Worm (Caenorhabditis elegans) whole organism, young adult: Measurements from ENCODE around the gene twk-5.
"Not testable (repeated sequence)": the region's sequence is repeated elsewhere in the genome, so short reads cannot be mapped to it uniquely, and the experiment has no call there.

Experiments used
- B0336.3 ChIP-seq: fragments of 200-800 bp; sonication (Bioruptor generic); IDR thresholded peaks from 2 replicates; pipeline ENCODE4 v1.3.6; 2022; ENCODE audit warnings: missing genetic modification characterization, missing compliant biosample characterization
- C06A6.2 ChIP-seq: fragments of 200-800 bp; sonication (Bioruptor generic); conservative IDR thresholded peaks from 2 replicates; pipeline ENCODE4 v1.3.6; 2022; ENCODE audit warnings: missing genetic modification characterization, missing compliant biosample characterization
- F37B4.10 ChIP-seq: fragments of 200-800 bp; sonication (Bioruptor generic); IDR thresholded peaks from 2 replicates; pipeline ENCODE4 v1.3.6; 2022; ENCODE audit warnings: missing genetic modification characterization, missing compliant biosample characterization
- F49E8.2 ChIP-seq: sonication (generic microtip); optimal IDR thresholded peaks from 3 replicates; lab custom pipeline; 2017; ENCODE audit warnings: missing genetic modification characterization, mild to moderate bottlenecking, missing compliant biosample characterization, antibody characterized with exemption, moderate library complexity; ENCODE audit not compliant: insufficient read depth
- K11D2.4 ChIP-seq: fragments of 200-800 bp; sonication (Bioruptor generic); IDR thresholded peaks from 2 replicates; pipeline ENCODE4 v1.3.6; 2022; ENCODE audit warnings: missing genetic modification reagents, missing genetic modification characterization, missing compliant biosample characterization
- K12H6.12 ChIP-seq: fragments of 200-800 bp; sonication (Bioruptor generic); optimal IDR thresholded peaks from 2 replicates; lab custom pipeline; 2018; ENCODE audit warnings: mild to moderate bottlenecking, missing genetic modification characterization, missing compliant biosample characterization
- Y53F4B.3 ChIP-seq: fragments of 200-800 bp; sonication (Bioruptor generic); IDR thresholded peaks from 2 replicates; pipeline ENCODE4 v1.3.6; 2022; ENCODE audit warnings: missing genetic modification reagents, missing genetic modification characterization, missing compliant biosample characterization
- aptf-3 ChIP-seq: fragments of 200-800 bp; sonication (Bioruptor generic); IDR thresholded peaks from 2 replicates; pipeline ENCODE4 v1.3.6; 2022; ENCODE audit warnings: missing genetic modification characterization, missing compliant biosample characterization
- atf-7 ChIP-seq: sonication (generic microtip); optimal IDR thresholded peaks from 2 replicates; lab custom pipeline; 2017; ENCODE audit warnings: mild to moderate bottlenecking, missing genetic modification characterization, missing compliant biosample characterization
- attf-3 ChIP-seq: fragments of 200-800 bp; sonication (Bioruptor generic); conservative IDR thresholded peaks from 2 replicates; pipeline ENCODE4 v1.3.6; 2022; ENCODE audit warnings: missing genetic modification reagents, missing genetic modification characterization, missing compliant biosample characterization
- attf-5 ChIP-seq: fragments of 200-800 bp; sonication (Bioruptor generic); optimal IDR thresholded peaks from 2 replicates; lab custom pipeline; 2018; ENCODE audit warnings: mild to moderate bottlenecking, missing genetic modification characterization, missing compliant biosample characterization
- ccch-3 ChIP-seq: fragments of 200-800 bp; sonication (Bioruptor generic); optimal IDR thresholded peaks from 2 replicates; lab custom pipeline; 2018; ENCODE audit warnings: mild to moderate bottlenecking, missing genetic modification characterization, missing compliant biosample characterization
- ceh-27 ChIP-seq: fragments of 200-800 bp; sonication (Bioruptor generic); optimal IDR thresholded peaks from 2 replicates; lab custom pipeline; 2018; ENCODE audit warnings: mild to moderate bottlenecking, missing genetic modification characterization, moderate library complexity, missing compliant biosample characterization
- ceh-40 ChIP-seq: fragments of 200-800 bp; sonication (Bioruptor generic); IDR thresholded peaks from 2 replicates; pipeline ENCODE4 v1.3.6; 2022; ENCODE audit warnings: missing genetic modification characterization, missing compliant biosample characterization
- ceh-58 ChIP-seq: fragments of 200-800 bp; sonication (Bioruptor generic); IDR thresholded peaks from 2 replicates; pipeline ENCODE4 v1.3.6; 2022; ENCODE audit warnings: missing genetic modification characterization, missing compliant biosample characterization
- die-1 ChIP-seq: sonication (generic microtip); optimal IDR thresholded peaks from 2 replicates; lab custom pipeline; 2016; ENCODE audit warnings: missing genotype, mild to moderate bottlenecking, missing genetic modification characterization, missing compliant biosample characterization
- dpl-1 ChIP-seq: fragments of 150-350 bp; optimal IDR thresholded peaks from 2 replicates; lab custom pipeline; 2014; ENCODE audit warnings: missing biosample characterization, missing genetic modification reagents, missing genetic modification characterization
- egl-18 ChIP-seq: fragments of 200-800 bp; sonication (Bioruptor generic); IDR thresholded peaks from 2 replicates; pipeline ENCODE4 v1.3.6; 2022; ENCODE audit warnings: missing genetic modification reagents, missing genetic modification characterization, missing compliant biosample characterization
- egl-44 ChIP-seq: fragments of 200-800 bp; sonication (Bioruptor generic); IDR thresholded peaks from 2 replicates; pipeline ENCODE4 v1.3.6; 2022; ENCODE audit warnings: missing genetic modification reagents, missing genetic modification characterization, missing compliant biosample characterization
- egrh-3 ChIP-seq: fragments of 200-800 bp; sonication (Bioruptor generic); IDR thresholded peaks from 2 replicates; pipeline ENCODE4 v1.3.6; 2022; ENCODE audit warnings: missing genetic modification reagents, missing genetic modification characterization, missing compliant biosample characterization
- hlh-12 ChIP-seq: sonication (generic microtip); optimal IDR thresholded peaks from 2 replicates; lab custom pipeline; 2016; ENCODE audit warnings: missing genetic modification characterization, missing compliant biosample characterization
- hmg-20 ChIP-seq: fragments of 200-800 bp; sonication (Bioruptor generic); IDR thresholded peaks from 2 replicates; pipeline ENCODE4 v1.3.6; 2022; ENCODE audit warnings: missing genetic modification reagents, missing genetic modification characterization, missing compliant biosample characterization
- hrde-1 ChIP-seq: sonication (generic microtip); optimal IDR thresholded peaks from 2 replicates; lab custom pipeline; 2016; ENCODE audit warnings: missing genetic modification characterization, mild to moderate bottlenecking, missing compliant biosample characterization, moderate library complexity, missing genotype, missing genetic modification reagents, borderline replicate concordance
- let-526 ChIP-seq: fragments of 200-800 bp; sonication (Bioruptor generic); IDR thresholded peaks from 2 replicates; pipeline ENCODE4 v1.3.6; 2022; ENCODE audit warnings: missing genetic modification reagents, missing genetic modification characterization, missing compliant biosample characterization
- let-607 ChIP-seq, 2 experiments: fragments of 200-800 bp in 1 of 2; sonication (Bioruptor generic) in 1 of 2; sonication (generic microtip) in 1 of 2; optimal IDR thresholded peaks; 2 replicates each; lab custom pipeline; 2016 to 2018; ENCODE audit warnings: mild to moderate bottlenecking in 2 of 2, missing compliant biosample characterization in 2 of 2, missing genetic modification characterization in 2 of 2, moderate library complexity in 2 of 2, missing genotype in 1 of 2
- lir-1 ChIP-seq: fragments of 200-800 bp; sonication (Bioruptor generic); conservative IDR thresholded peaks from 2 replicates; pipeline ENCODE4 v1.3.6; 2022; ENCODE audit warnings: missing genetic modification reagents, missing genetic modification characterization, missing compliant biosample characterization
- lsl-1 ChIP-seq: fragments of 200-800 bp; sonication (Bioruptor generic); optimal IDR thresholded peaks from 2 replicates; lab custom pipeline; 2018; ENCODE audit warnings: mild to moderate bottlenecking, missing genetic modification characterization, moderate library complexity, missing compliant biosample characterization
- madf-3 ChIP-seq: fragments of 200-800 bp; sonication (Bioruptor generic); IDR thresholded peaks from 2 replicates; pipeline ENCODE4 v1.3.6; 2022; ENCODE audit warnings: missing genetic modification reagents, missing genetic modification characterization, missing compliant biosample characterization
- madf-6 ChIP-seq: fragments of 200-800 bp; sonication (Bioruptor generic); IDR thresholded peaks from 2 replicates; pipeline ENCODE4 v1.3.6; 2022; ENCODE audit warnings: missing genetic modification reagents, missing genetic modification characterization, missing compliant biosample characterization
- madf-8 ChIP-seq: fragments of 200-800 bp; sonication (Bioruptor generic); conservative IDR thresholded peaks from 2 replicates; pipeline ENCODE4 v1.3.6; 2022; ENCODE audit warnings: missing genetic modification reagents, missing genetic modification characterization, missing compliant biosample characterization
- nfyb-1 ChIP-seq: fragments of 200-800 bp; sonication (Bioruptor generic); IDR thresholded peaks from 2 replicates; pipeline ENCODE4 v1.3.6; 2022; ENCODE audit warnings: missing genetic modification reagents, missing genetic modification characterization, missing compliant biosample characterization
- nhr-80 ChIP-seq: sonication (generic microtip); optimal IDR thresholded peaks from 2 replicates; lab custom pipeline; 2016; ENCODE audit warnings: missing genetic modification characterization, missing compliant biosample characterization
- nhr-90 ChIP-seq: sonication (generic microtip); optimal IDR thresholded peaks from 2 replicates; lab custom pipeline; 2016; ENCODE audit warnings: missing genotype, mild to moderate bottlenecking, missing genetic modification characterization, missing compliant biosample characterization
- pbrm-1 ChIP-seq: fragments of 200-800 bp; sonication (Bioruptor generic); IDR thresholded peaks from 2 replicates; pipeline ENCODE4 v1.3.6; 2022; ENCODE audit warnings: missing genetic modification reagents, missing genetic modification characterization, missing compliant biosample characterization
- pha-4 ChIP-seq: fragments of 150-350 bp; sonication (generic microtip); optimal IDR thresholded peaks from 2 replicates; lab custom pipeline; 2014; ENCODE audit warnings: missing biosample characterization, missing genetic modification reagents, missing genetic modification characterization
- rcor-1 ChIP-seq: fragments of 200-800 bp; sonication (Bioruptor generic); IDR thresholded peaks from 2 replicates; pipeline ENCODE4 v1.3.6; 2022; ENCODE audit warnings: missing genetic modification reagents, missing genetic modification characterization, missing compliant biosample characterization
- snpc-1.1 ChIP-seq: sonication (generic microtip); optimal IDR thresholded peaks from 2 replicates; lab custom pipeline; 2017; ENCODE audit warnings: missing genetic modification characterization, mild to moderate bottlenecking, missing compliant biosample characterization, antibody characterized with exemption, moderate library complexity, missing genotype, missing genetic modification reagents; ENCODE audit not compliant: insufficient read depth
- snpc-4 ChIP-seq, 5 experiments: fragments of 150-350 bp in 1 of 5; sonication (generic microtip) in 4 of 5; optimal IDR thresholded peaks; 2 replicates each; lab custom pipeline; 2014 to 2018; ENCODE audit warnings: missing genetic modification characterization in 5 of 5, missing biosample characterization in 3 of 5, antibody characterized with exemption in 2 of 5, mild to moderate bottlenecking in 2 of 5, missing compliant biosample characterization in 2 of 5, missing genotype in 2 of 5, moderate library complexity in 2 of 5, missing genetic modification reagents in 1 of 5
- somi-1 ChIP-seq: fragments of 200-800 bp; sonication (Bioruptor generic); optimal IDR thresholded peaks from 2 replicates; lab custom pipeline; 2018; ENCODE audit warnings: mild to moderate bottlenecking, missing genetic modification characterization, missing compliant biosample characterization
- tlf-1 ChIP-seq: fragments of 200-800 bp; sonication (Bioruptor generic); optimal IDR thresholded peaks from 2 replicates; lab custom pipeline; 2018; ENCODE audit warnings: mild to moderate bottlenecking, missing genetic modification characterization, missing compliant biosample characterization
- zim-3 ChIP-seq: sonication (generic microtip); optimal IDR thresholded peaks from 2 replicates; lab custom pipeline; 2017; ENCODE audit warnings: mild to moderate bottlenecking, missing genetic modification characterization, moderate library complexity, missing compliant biosample characterization
- ztf-18 ChIP-seq: sonication (generic microtip); optimal IDR thresholded peaks from 2 replicates; lab custom pipeline; 2016; ENCODE audit warnings: missing genotype, mild to moderate bottlenecking, missing genetic modification characterization, missing compliant biosample characterization
- ztf-26 ChIP-seq: sonication (generic microtip); optimal IDR thresholded peaks from 2 replicates; lab custom pipeline; 2017; ENCODE audit warnings: missing genetic modification characterization, missing compliant biosample characterization

The twk-5 gene

ce11 chrII:11485200-11485599 is at the start of gene twk-5:
Gene twk-5, minus strand, starts transcription at chrII:11485300.
- TF ChIP-seq die-1 (tag; lab: Kevin White, UChicago): no peak
- no peak for TF ChIP-seq egl-44 (GFP tag; lab: Robert Waterston, UW)
- TF ChIP-seq pha-4 (tag; lab: Kevin White, UChicago): no peak
- no peak for TF ChIP-seq C06A6.2 (GFP tag; lab: Robert Waterston, UW)
- TF ChIP-seq hlh-12 (tag; lab: Kevin White, UChicago): no peak
- no peak for TF ChIP-seq tlf-1 (GFP tag; lab: Kevin White, UChicago)
- no peak for TF ChIP-seq madf-8 (GFP tag; lab: Robert Waterston, UW)
- no peak for TF ChIP-seq somi-1 (GFP tag; lab: Kevin White, UChicago)
- TF ChIP-seq ztf-18 (tag; lab: Kevin White, UChicago): no peak
- no peak for TF ChIP-seq B0336.3 (GFP tag; lab: Robert Waterston, UW)
- TF ChIP-seq lir-1 (GFP tag; lab: Robert Waterston, UW): no peak
- TF ChIP-seq hmg-20 (GFP tag; lab: Robert Waterston, UW): no peak
- no peak for TF ChIP-seq snpc-1.1 (tag; lab: Kevin White, UChicago)

ce11 chrII:11534429-11535099 is 49.5 kb upstream of the twk-5 start, which contains the start of gene Y62F5A.12:
Gene Y62F5A.12, minus strand, starts transcription at chrII:11534479.
- TF ChIP-seq nfyb-1 (GFP tag; lab: Robert Waterston, UW) (peak; percentile 94), let-607 (tag; optimal IDR thresholded peaks at IDR 0.05; lab: Kevin White, UChicago) (peak in 1 of 2 experiments; percentile 58), die-1 (tag; lab: Kevin White, UChicago) (peak; percentile 37), nhr-80 (tag; lab: Kevin White, UChicago) (peak; percentile 61), nhr-90 (peak; percentile 14), lir-1 (GFP tag; lab: Robert Waterston, UW) (peak; percentile 92), K12H6.12 (tag; lab: Kevin White, UChicago) (peak; percentile 87), aptf-3 (GFP tag; lab: Robert Waterston, UW) (peak; percentile 75; the same call in 1 of the 2 replicates), dpl-1 (GFP tag; lab: Kevin White, UChicago) (peak; percentile 60), lsl-1 (GFP tag; lab: Kevin White, UChicago) (peak; percentile 78), tlf-1 (GFP tag; lab: Kevin White, UChicago) (peak; percentile 68), Y53F4B.3 (GFP tag; lab: Robert Waterston, UW) (peak; percentile 93), madf-8 (GFP tag; lab: Robert Waterston, UW) (peak; percentile 96), ztf-26 (peak; percentile 68), egl-18 (GFP tag; lab: Robert Waterston, UW) (peak; percentile 86), ceh-40 (GFP tag; lab: Robert Waterston, UW) (peak; percentile 89), F49E8.2 (tag; lab: Kevin White, UChicago) (peak; percentile 55), somi-1 (GFP tag; lab: Kevin White, UChicago) (peak; percentile 47), let-526 (GFP tag; lab: Robert Waterston, UW) (peak; percentile 99), ceh-27 (GFP tag; lab: Kevin White, UChicago) (peak; percentile 93), egrh-3 (peak; percentile 91), atf-7 (tag; lab: Kevin White, UChicago) (peak; percentile 38), attf-5 (GFP tag; lab: Kevin White, UChicago) (peak; percentile 94), ztf-18 (tag; lab: Kevin White, UChicago) (peak; percentile 86), egl-44 (GFP tag; lab: Robert Waterston, UW) (peak; percentile 86; the same call in 1 of the 2 replicates), ceh-58 (GFP tag; lab: Robert Waterston, UW) (peak; percentile 94; the same call in 1 of the 2 replicates), attf-3 (GFP tag; lab: Robert Waterston, UW) (peak; percentile 85), madf-3 (GFP tag; lab: Robert Waterston, UW) (peak; percentile 93), madf-6 (peak; percentile 96), zim-3 (tag; lab: Kevin White, UChicago) (peak; percentile 66), pbrm-1 (peak; percentile 96), F37B4.10 (GFP tag; lab: Robert Waterston, UW) (peak; percentile 95), ccch-3 (peak; percentile 31), hrde-1 (tag; lab: Kevin White, UChicago) (peak; percentile 1), K11D2.4 (peak; percentile 95), rcor-1 (GFP tag; lab: Robert Waterston, UW) (peak; percentile 94), snpc-4 (tag; optimal IDR thresholded peaks at IDR 0.05; lab: Kevin White, UChicago) (peak in 3 of 4 experiments; percentile 43 to 70 (median 65))
- not testable (repeated sequence) for TF ChIP-seq snpc-4 (GFP tag; optimal IDR thresholded peaks at IDR 0.05; lab: Kevin White, UChicago)
